Worm (Caenorhabditis elegans): ENCODE results near the gene str-178.

Gene str-178

DNA sequence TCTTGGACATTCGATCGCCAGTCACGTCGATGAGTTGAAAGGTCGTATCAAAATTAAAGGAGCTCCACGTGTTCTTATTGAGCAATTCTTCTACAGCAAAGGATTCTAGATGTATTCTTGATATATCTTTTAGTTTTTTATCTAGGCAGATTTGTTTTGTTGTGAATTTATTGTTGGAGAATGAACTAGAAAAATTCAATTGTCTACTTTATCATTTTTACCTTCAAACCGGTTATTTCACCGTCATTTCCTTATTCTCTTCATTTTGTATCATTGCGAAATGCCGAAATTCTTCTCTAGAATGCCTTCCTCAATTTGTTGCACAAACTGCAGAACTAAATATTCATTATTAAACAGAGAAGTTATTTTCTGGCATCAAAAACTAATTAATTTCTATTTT, 12.9 kb upstream of the str-178 start, which contains the start of gene R11D1.10:
R11D1.10 (plus strand) TSS at position 301 of the 400 bp plus-strand sequence.
- no peak for TF ChIP-seq lin-40 (tag; optimal IDR thresholded peaks at IDR 0.05)
- TF ChIP-seq B0035.1 (tag; optimal IDR thresholded peaks at IDR 0.05): no peak
- no peak for TF ChIP-seq fkh-3 (tag; optimal IDR thresholded peaks at IDR 0.05)
- no peak for TF ChIP-seq lag-1 (GFP tag; IDR thresholded peaks at IDR 0.05)
- TF ChIP-seq madf-8 (GFP tag; conservative IDR thresholded peaks at IDR 0.05): no peak
- TF ChIP-seq sptf-2 (GFP tag; optimal IDR thresholded peaks at IDR 0.05): no peak
- TF ChIP-seq F55B11.4 (tag; optimal IDR thresholded peaks at IDR 0.05; ENCODE audit: borderline replicate concordance, insufficient read depth): no peak
- TF ChIP-seq dpff-1 (tag; optimal IDR thresholded peaks at IDR 0.05): no peak
- no peak for TF ChIP-seq T07F8.4 (tag; optimal IDR thresholded peaks at IDR 0.05)
- TF ChIP-seq tbp1 (GFP tag; optimal IDR thresholded peaks at IDR 0.05): no peak
- no peak for TF ChIP-seq nfyb-1 (GFP tag; IDR thresholded peaks at IDR 0.05)
- no peak for TF ChIP-seq zim-3 (tag; optimal IDR thresholded peaks at IDR 0.05)
- TF ChIP-seq ztf-26 (tag; optimal IDR thresholded peaks at IDR 0.05): no peak
- no peak for TF ChIP-seq mes-4 (tag; optimal IDR thresholded peaks at IDR 0.05)

DNA sequence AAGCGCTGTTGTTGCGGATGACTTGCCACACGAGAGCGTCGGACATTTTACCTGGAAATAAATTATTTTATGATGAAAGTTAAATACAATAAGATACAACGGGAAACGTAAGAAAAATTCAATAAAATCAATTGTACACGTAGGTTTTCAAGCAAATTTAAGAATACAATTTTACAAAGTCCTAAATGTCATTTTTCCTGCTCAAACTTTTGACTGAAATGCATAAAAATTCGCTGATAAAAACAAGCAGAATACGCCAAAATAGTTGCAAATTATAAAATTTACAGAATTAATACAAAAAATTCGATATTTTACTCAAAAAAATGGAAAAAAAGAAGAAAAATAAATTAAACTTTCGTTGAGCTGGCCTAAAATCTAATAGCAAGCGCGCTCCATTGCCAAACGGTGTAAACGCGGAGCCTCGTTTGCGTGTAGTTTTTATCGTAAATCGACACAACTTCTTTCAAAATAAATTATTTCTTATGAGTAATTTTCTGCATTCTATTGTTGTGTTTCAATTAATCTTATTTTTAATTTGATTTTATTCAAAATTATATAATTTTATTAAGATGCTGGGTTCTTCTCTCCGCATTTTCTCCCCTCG, 11.8 kb upstream of the str-178 start, which contains the start of the genes rpl-28 and mrpl-49:
rpl-28 (minus strand) TSS at position 51 of the 604 bp plus-strand sequence.
mrpl-49 (plus strand) TSS at position 570 of the 604 bp plus-strand sequence.
- TF ChIP-seq rcor-1 (GFP tag; IDR thresholded peaks at IDR 0.05) (no peak), ceh-91 (GFP tag; IDR thresholded peaks at IDR 0.05) (peak; percentile 64; the same call in 1 of the 2 replicates), akir-1 (GFP tag; optimal IDR thresholded peaks at IDR 0.05) (no peak), cebp-1 (GFP tag; IDR thresholded peaks at IDR 0.05) (no peak), cebp-1 (tag; optimal IDR thresholded peaks at IDR 0.05) (peak; percentile 68), F33H1.4 (GFP tag; IDR thresholded peaks at IDR 0.05) (peak; percentile 46; the same call in 1 of the 2 replicates), ceh-40 (GFP tag; IDR thresholded peaks at IDR 0.05) (no peak), zfh-2 (GFP tag; conservative IDR thresholded peaks at IDR 0.05) (no peak), unc-62 (GFP tag; optimal IDR thresholded peaks at IDR 0.05) (no peak), Y53G8AR.9 (GFP tag; conservative IDR thresholded peaks at IDR 0.05) (peak; percentile 48; the same call in 1 of the 2 replicates), lag-1 (GFP tag; IDR thresholded peaks at IDR 0.05) (no peak), Y79H2A.3 (GFP tag; conservative IDR thresholded peaks at IDR 0.05) (no peak), lin-54 (GFP tag; optimal IDR thresholded peaks at IDR 0.05) (peak; percentile 71), chd-7 (tag; optimal IDR thresholded peaks at IDR 0.05) (no peak), him-1 (tag; optimal IDR thresholded peaks at IDR 0.05) (no peak), F23B12.7 (tag; optimal IDR thresholded peaks at IDR 0.05; ENCODE audit: insufficient read depth) (peak; percentile 91), unc-130 (GFP tag; optimal IDR thresholded peaks at IDR 0.05) (no peak), ceh-27 (GFP tag; optimal IDR thresholded peaks at IDR 0.05) (peak; percentile 34), ZK185.1 (tag; optimal IDR thresholded peaks at IDR 0.05; ENCODE audit: poor library complexity, severe bottlenecking) (peak; percentile 44), efl-1 (GFP tag; optimal IDR thresholded peaks at IDR 0.05) (peak; percentile 23), dox-1 (GFP tag; IDR thresholded peaks at IDR 0.05) (peak; percentile 64), gei-17 (GFP tag; optimal IDR thresholded peaks at IDR 0.05) (no peak), F49E8.2 (tag; optimal IDR thresholded peaks at IDR 0.05; ENCODE audit: insufficient read depth) (peak; percentile 42), snpc-4 (GFP tag; optimal IDR thresholded peaks at IDR 0.05) (no peak), snpc-4 (tag; optimal IDR thresholded peaks at IDR 0.05) (peak in 3 of 4 experiments; percentile 28 to 81 (median 32)), lin-40 (tag; optimal IDR thresholded peaks at IDR 0.05) (peak; percentile 57), pbrm-1 (GFP tag; IDR thresholded peaks at IDR 0.05) (no peak), ztf-26 (tag; optimal IDR thresholded peaks at IDR 0.05) (peak; percentile 21), ztf-18 (tag; optimal IDR thresholded peaks at IDR 0.05) (peak; percentile 40), K12H6.12 (tag; optimal IDR thresholded peaks at IDR 0.05) (peak; percentile 5), nhr-80 (tag; optimal IDR thresholded peaks at IDR 0.05) (peak; percentile 59), mcd-1 (GFP tag; IDR thresholded peaks at IDR 0.05) (peak; percentile 96), ekl-4 (GFP tag; IDR thresholded peaks at IDR 0.05) (0 out of 2 replicates have a peak, but pooled peaks have one; percentile 34), madf-8 (GFP tag; conservative IDR thresholded peaks at IDR 0.05) (0 out of 2 replicates have a peak, but pooled peaks have one; percentile 4), nfya-1 (tag; optimal IDR thresholded peaks at IDR 0.05; ENCODE audit: borderline replicate concordance, insufficient read depth) (no peak), tbp1 (GFP tag; optimal IDR thresholded peaks at IDR 0.05) (peak; percentile 58)

Data from whole organism, young adult.